Fruit fly (Drosophila melanogaster): Measurements from ENCODE around the gene ogre.

ogre gene

dm6 chrX:7011063-7011743, 20.1 kb upstream of the ogre start, which contains the start of the genes cm, sloth1 and sloth2 (continued):
- TF ChIP-seq hth (optimal IDR thresholded peaks at IDR 0.05), result no peak
- peak; percentile 33 for TF ChIP-seq Vsx1 (GFP tag; optimal IDR thresholded peaks at IDR 0.05)
- peak; percentile 68 for TF ChIP-seq CG4282 (GFP tag; optimal IDR thresholded peaks at IDR 0.05)
- TF ChIP-seq MTF-1 (GFP tag; optimal IDR thresholded peaks at IDR 0.05; ENCODE audit: borderline replicate concordance), result peak; percentile 46
- peak; percentile 81 for TF ChIP-seq CG4404 (GFP tag; IDR thresholded peaks at IDR 0.05)
- peak; percentile 30 for TF ChIP-seq CG10274 (GFP tag; optimal IDR thresholded peaks at IDR 0.05)
- TF ChIP-seq Fer1 (GFP tag; optimal IDR thresholded peaks at IDR 0.05), result peak; percentile 78
- TF ChIP-seq CG10431 (GFP tag; optimal IDR thresholded peaks at IDR 0.05), result peak; percentile 31
- peak; percentile 81 for TF ChIP-seq Dek (tag; optimal IDR thresholded peaks at IDR 0.05)
- TF ChIP-seq CG31224 (GFP tag; IDR thresholded peaks at IDR 0.05), result peak; percentile 72
- peak; percentile 60 for TF ChIP-seq E2f2 (GFP tag; IDR thresholded peaks at IDR 0.05)
- peak; percentile 76; the same call in 1 of the 2 replicates for TF ChIP-seq ara (GFP tag; IDR thresholded peaks at IDR 0.05)
- TF ChIP-seq corto (GFP tag; optimal IDR thresholded peaks at IDR 0.05), result peak; percentile 18
- no peak for TF ChIP-seq CkIIα-i1 (GFP tag; IDR thresholded peaks at IDR 0.05)
- TF ChIP-seq unc-4 (GFP tag; IDR thresholded peaks at IDR 0.05; ENCODE audit: partially characterized antibody), result peak; percentile 91
- peak; percentile 85 for TF ChIP-seq CG2678 (tag; optimal IDR thresholded peaks at IDR 0.05)
- peak; percentile 64 for TF ChIP-seq org-1 (GFP tag; optimal IDR thresholded peaks at IDR 0.05)
- TF ChIP-seq CG17385 (GFP tag; optimal IDR thresholded peaks at IDR 0.05), result peak; percentile 70
- TF ChIP-seq Ets97D (GFP tag; optimal IDR thresholded peaks at IDR 0.05), result peak; percentile 86
- TF ChIP-seq CG12769 (tag; optimal IDR thresholded peaks at IDR 0.05), result peak; percentile 93
- peak; percentile 91 for TF ChIP-seq NC2β (GFP tag; optimal IDR thresholded peaks at IDR 0.05)
- TF ChIP-seq maf-S (GFP tag; optimal IDR thresholded peaks at IDR 0.05), result peak; percentile 87
- peak; percentile 78 for TF ChIP-seq twi (tag; optimal IDR thresholded peaks at IDR 0.05)
- TF ChIP-seq fd96Cb (tag; optimal IDR thresholded peaks at IDR 0.05), result peak; percentile 75
- no peak for TF ChIP-seq D (optimal IDR thresholded peaks at IDR 0.05)
- TF ChIP-seq D (GFP tag; optimal IDR thresholded peaks at IDR 0.05), result peak; percentile 63
- peak; percentile 92 for TF ChIP-seq sob (GFP tag; IDR thresholded peaks at IDR 0.05)
- peak; percentile 77 for TF ChIP-seq CG2889 (GFP tag; IDR thresholded peaks at IDR 0.05)
- TF ChIP-seq CG9437 (GFP tag; optimal IDR thresholded peaks at IDR 0.05), result peak; percentile 55
- TF ChIP-seq CG18764 (GFP tag; optimal IDR thresholded peaks at IDR 0.05), result peak; percentile 69
- TF ChIP-seq CG11723 (GFP tag; optimal IDR thresholded peaks at IDR 0.05), result peak; percentile 82
- TF ChIP-seq tx (GFP tag; optimal IDR thresholded peaks at IDR 0.05), result peak; percentile 89
- peak; percentile 71 for TF ChIP-seq mirr (GFP tag; optimal IDR thresholded peaks at IDR 0.05)
- TF ChIP-seq CG15269 (tag; optimal IDR thresholded peaks at IDR 0.05), result peak; percentile 87
- TF ChIP-seq CG14667 (GFP tag; IDR thresholded peaks at IDR 0.05), result peak; percentile 74
- peak; percentile 87 for TF ChIP-seq H2.0 (GFP tag; IDR thresholded peaks at IDR 0.05)
- TF ChIP-seq pros (GFP tag; optimal IDR thresholded peaks at IDR 0.05), result peak; percentile 5
- peak; percentile 80 for TF ChIP-seq ems (GFP tag; optimal IDR thresholded peaks at IDR 0.05)
- TF ChIP-seq Atf-2 (GFP tag; optimal IDR thresholded peaks at IDR 0.05), result peak; percentile 82
- TF ChIP-seq CG3726 (GFP tag; IDR thresholded peaks at IDR 0.05), result peak; percentile 65; the same call in 2 of the 3 replicates
- peak; percentile 84 for TF ChIP-seq shn (GFP tag; optimal IDR thresholded peaks at IDR 0.05)
- peak; percentile 84 for TF ChIP-seq Optix (GFP tag; IDR thresholded peaks at IDR 0.05)
- TF ChIP-seq CG15073 (GFP tag; optimal IDR thresholded peaks at IDR 0.05), result no peak
- TF ChIP-seq BtbVII (GFP tag; optimal IDR thresholded peaks at IDR 0.05), result peak; percentile 40
- peak; percentile 89 for TF ChIP-seq HLH54F (GFP tag; optimal IDR thresholded peaks at IDR 0.05)
- peak; percentile 74; the same call in 1 of the 3 replicates for TF ChIP-seq zen2 (GFP tag; IDR thresholded peaks at IDR 0.05; ENCODE audit: partially characterized antibody)
- TF ChIP-seq fd3F (GFP tag; optimal IDR thresholded peaks at IDR 0.05), result peak; percentile 80
- TF ChIP-seq Hr39 (optimal IDR thresholded peaks at IDR 0.05), result no peak
- no peak for TF ChIP-seq yki (optimal IDR thresholded peaks at IDR 0.05)
- TF ChIP-seq ttk (GFP tag; IDR thresholded peaks at IDR 0.05), result peak; percentile 86
- TF ChIP-seq CG8924 (tag; optimal IDR thresholded peaks at IDR 0.05), result peak; percentile 86

All from whole organism, embryonic.